Fruit fly (Drosophila melanogaster) whole organism, prepupa: ENCODE measurements around the gene Larp7.

Experiments used
- Blimp-1 ChIP-seq: fragments of 200-800 bp; sonication (Bioruptor generic); optimal IDR thresholded peaks from 3 replicates; lab custom pipeline; 2017; ENCODE audit warnings: missing biosample characterization, missing genetic modification characterization, mild to moderate bottlenecking, moderate library complexity, missing genetic modification reagents
- CG10631 ChIP-seq: fragments of 200-800 bp; sonication (Bioruptor generic); optimal IDR thresholded peaks from 2 replicates; lab custom pipeline; 2016; ENCODE audit warnings: missing biosample characterization, missing genetic modification characterization
- CG11294 ChIP-seq: fragments of 200-800 bp; sonication (Bioruptor generic); IDR thresholded peaks from 2 replicates; pipeline ENCODE4 v1.3.6; 2022; ENCODE audit warnings: missing biosample characterization, missing genetic modification characterization
- CG11762 ChIP-seq: fragments of 200-800 bp; sonication (Bioruptor generic); optimal IDR thresholded peaks from 3 replicates; lab custom pipeline; 2016; ENCODE audit warnings: missing biosample characterization, missing genetic modification characterization; ENCODE audit not compliant: insufficient read depth
- CG11902 ChIP-seq: fragments of 200-800 bp; sonication (Bioruptor generic); optimal IDR thresholded peaks from 3 replicates; lab custom pipeline; 2016; ENCODE audit warnings: missing biosample characterization, missing genetic modification characterization
- CG15336 ChIP-seq: fragments of 200-800 bp; sonication (Bioruptor generic); IDR thresholded peaks from 2 replicates; pipeline ENCODE4 v1.3.6; 2022; ENCODE audit warnings: missing biosample characterization, missing genetic modification characterization
- CG16779 ChIP-seq: fragments of 200-800 bp; sonication (Bioruptor generic); optimal IDR thresholded peaks from 3 replicates; lab custom pipeline; 2017; ENCODE audit warnings: missing biosample characterization, mild to moderate bottlenecking, missing genetic modification characterization
- CG31627 ChIP-seq: fragments of 200-800 bp; sonication (Bioruptor generic); optimal IDR thresholded peaks from 3 replicates; lab custom pipeline; 2016; ENCODE audit warnings: missing biosample characterization, missing genetic modification characterization
- CG6163 ChIP-seq: fragments of 200-800 bp; sonication (Bioruptor generic); IDR thresholded peaks from 3 replicates; pipeline ENCODE4 v1.3.6; 2022; ENCODE audit warnings: missing biosample characterization, missing genetic modification characterization
- CG6808 ChIP-seq: fragments of 200-800 bp; sonication (Bioruptor generic); optimal IDR thresholded peaks from 3 replicates; lab custom pipeline; 2017; ENCODE audit warnings: missing biosample characterization, missing genetic modification characterization, mild to moderate bottlenecking, moderate library complexity, missing genetic modification reagents
- CG6854 ChIP-seq: fragments of 200-800 bp; sonication (Bioruptor generic); optimal IDR thresholded peaks from 2 replicates; lab custom pipeline; 2017; ENCODE audit warnings: missing biosample characterization, mild to moderate bottlenecking, missing genetic modification characterization
- CG8119 ChIP-seq: fragments of 200-800 bp; sonication (Bioruptor generic); IDR thresholded peaks from 3 replicates; pipeline ENCODE4 v1.3.6; 2022; ENCODE audit warnings: missing biosample characterization, missing genetic modification characterization
- CG8632 ChIP-seq: fragments of 200-800 bp; sonication (Bioruptor generic); optimal IDR thresholded peaks from 3 replicates; lab custom pipeline; 2016; ENCODE audit warnings: missing biosample characterization, missing genetic modification characterization
- CG9139 ChIP-seq: fragments of 200-800 bp; sonication (Bioruptor generic); optimal IDR thresholded peaks from 3 replicates; lab custom pipeline; 2017; ENCODE audit warnings: missing biosample characterization, mild to moderate bottlenecking, missing genetic modification characterization
- Eip75B ChIP-seq: fragments of 200-800 bp; sonication (Bioruptor generic); optimal IDR thresholded peaks from 3 replicates; lab custom pipeline; 2016; ENCODE audit warnings: missing biosample characterization, missing genetic modification characterization
- Eip78C ChIP-seq: fragments of 200-800 bp; sonication (Bioruptor generic); peaks from one replicate; lab custom pipeline; 2016; ENCODE audit warnings: missing biosample characterization, missing genetic modification characterization
- Eip93F ChIP-seq: fragments of 200-800 bp; sonication (Bioruptor generic); optimal IDR thresholded peaks from 2 replicates; lab custom pipeline; 2016; ENCODE audit warnings: missing biosample characterization, mild to moderate bottlenecking, missing genetic modification characterization
- Ets21C ChIP-seq: fragments of 200-800 bp; sonication (Bioruptor generic); optimal IDR thresholded peaks from 3 replicates; lab custom pipeline; 2016; ENCODE audit warnings: missing biosample characterization, missing genetic modification characterization
- Ets96B ChIP-seq: fragments of 200-800 bp; optimal IDR thresholded peaks from 2 replicates; lab custom pipeline; 2019; ENCODE audit warnings: missing biosample characterization, mild to moderate bottlenecking, missing genetic modification characterization, moderate library complexity
- Lpt ChIP-seq: fragments of 200-800 bp; sonication (Bioruptor generic); optimal IDR thresholded peaks from 3 replicates; lab custom pipeline; 2016; ENCODE audit warnings: missing biosample characterization, missing genetic modification characterization
- OdsH ChIP-seq: fragments of 200-800 bp; sonication (Bioruptor generic); optimal IDR thresholded peaks from 3 replicates; lab custom pipeline; 2016; ENCODE audit warnings: missing biosample characterization, missing genetic modification characterization
- Sox102F ChIP-seq: fragments of 200-800 bp; sonication (Bioruptor generic); optimal IDR thresholded peaks from 2 replicates; lab custom pipeline; 2016; ENCODE audit warnings: missing biosample characterization, mild to moderate bottlenecking, missing genetic modification characterization
- Sox14 ChIP-seq: fragments of 200-800 bp; sonication (Bioruptor generic); optimal IDR thresholded peaks from 3 replicates; lab custom pipeline; 2016; ENCODE audit warnings: missing biosample characterization, missing genetic modification characterization
- cyc ChIP-seq: fragments of 200-800 bp; sonication (Bioruptor generic); optimal IDR thresholded peaks from 3 replicates; lab custom pipeline; 2016; ENCODE audit warnings: missing biosample characterization, missing genetic modification characterization
- dac ChIP-seq: fragments of 200-800 bp; sonication (Bioruptor generic); optimal IDR thresholded peaks from 2 replicates; lab custom pipeline; 2017; ENCODE audit warnings: missing biosample characterization, mild to moderate bottlenecking, missing genetic modification characterization
- eg ChIP-seq: fragments of 200-800 bp; sonication (Bioruptor generic); IDR thresholded peaks from 3 replicates; pipeline ENCODE4 v1.3.6; 2022; ENCODE audit warnings: missing biosample characterization, missing genetic modification characterization
- esn ChIP-seq: fragments of 200-800 bp; sonication (Bioruptor generic); optimal IDR thresholded peaks from 2 replicates; lab custom pipeline; 2016; ENCODE audit warnings: missing biosample characterization, mild to moderate bottlenecking, missing genetic modification characterization, moderate library complexity
- net ChIP-seq: fragments of 200-800 bp; sonication (Bioruptor generic); optimal IDR thresholded peaks from 3 replicates; lab custom pipeline; 2016; ENCODE audit warnings: missing biosample characterization, missing genetic modification characterization
- salr ChIP-seq, 2 experiments: fragments of 200-800 bp; sonication (Bioruptor generic); optimal IDR thresholded peaks; 3 replicates each; lab custom pipeline; 2016 to 2018; ENCODE audit warnings: missing biosample characterization in 2 of 2, missing genetic modification characterization in 2 of 2, mild to moderate bottlenecking in 1 of 2
- spab ChIP-seq: fragments of 200-800 bp; sonication (Bioruptor generic); optimal IDR thresholded peaks from 2 replicates; lab custom pipeline; 2017; ENCODE audit warnings: missing biosample characterization, mild to moderate bottlenecking, missing genetic modification characterization, missing genetic modification reagents
- ss ChIP-seq, 2 experiments: fragments of 200-800 bp; sonication (Bioruptor generic); optimal IDR thresholded peaks; 2 replicates in 1 of 2; 3 replicates in 1 of 2; lab custom pipeline; 2017 to 2018; ENCODE audit warnings: mild to moderate bottlenecking in 2 of 2, missing biosample characterization in 2 of 2, missing genetic modification characterization in 2 of 2, moderate library complexity in 1 of 2
- svp ChIP-seq: fragments of 200-800 bp; sonication (Bioruptor generic); peaks from one replicate; lab custom pipeline; 2016; ENCODE audit warnings: missing biosample characterization, missing genetic modification characterization
- topi ChIP-seq: fragments of 200-800 bp; sonication (Bioruptor generic); optimal IDR thresholded peaks from 3 replicates; lab custom pipeline; 2016; ENCODE audit warnings: missing biosample characterization, missing genetic modification characterization
- vri ChIP-seq: fragments of 200-800 bp; sonication (Bioruptor generic); optimal IDR thresholded peaks from 3 replicates; lab custom pipeline; 2016; ENCODE audit warnings: missing biosample characterization, mild to moderate bottlenecking, missing genetic modification characterization

Larp7 gene

dm6 chrX:9282783-9283289 lies 39.2 kb downstream of the Larp7 start, which contains the start of gene c11.1:
TSS of gene c11.1 (minus strand) at chrX:9283117.
- TF ChIP-seq Eip93F (no peak), dac (GFP tag; lab: Kevin White, UChicago) (no peak), CG8119 (GFP tag; lab: Robert Waterston, UW) (0 out of 3 replicates have a peak, but pooled peaks have one; percentile 17), esn (GFP tag; lab: Kevin White, UChicago) (peak; percentile 22), CG11294 (GFP tag; lab: Robert Waterston, UW) (no peak), Sox14 (GFP tag; lab: Kevin White, UChicago) (peak; percentile 37), CG15336 (0 out of 2 replicates have a peak, but pooled peaks have one; percentile 33), CG11762 (GFP tag; lab: Kevin White, UChicago) (no peak), vri (GFP tag; lab: Kevin White, UChicago) (no peak), Eip78C (GFP tag; lab: Kevin White, UChicago) (peak; percentile 29), CG6808 (GFP tag; lab: Kevin White, UChicago) (peak; percentile 64), Blimp-1 (GFP tag; lab: Kevin White, UChicago) (no peak), CG9139 (GFP tag; lab: Kevin White, UChicago) (no peak)

DNA sequence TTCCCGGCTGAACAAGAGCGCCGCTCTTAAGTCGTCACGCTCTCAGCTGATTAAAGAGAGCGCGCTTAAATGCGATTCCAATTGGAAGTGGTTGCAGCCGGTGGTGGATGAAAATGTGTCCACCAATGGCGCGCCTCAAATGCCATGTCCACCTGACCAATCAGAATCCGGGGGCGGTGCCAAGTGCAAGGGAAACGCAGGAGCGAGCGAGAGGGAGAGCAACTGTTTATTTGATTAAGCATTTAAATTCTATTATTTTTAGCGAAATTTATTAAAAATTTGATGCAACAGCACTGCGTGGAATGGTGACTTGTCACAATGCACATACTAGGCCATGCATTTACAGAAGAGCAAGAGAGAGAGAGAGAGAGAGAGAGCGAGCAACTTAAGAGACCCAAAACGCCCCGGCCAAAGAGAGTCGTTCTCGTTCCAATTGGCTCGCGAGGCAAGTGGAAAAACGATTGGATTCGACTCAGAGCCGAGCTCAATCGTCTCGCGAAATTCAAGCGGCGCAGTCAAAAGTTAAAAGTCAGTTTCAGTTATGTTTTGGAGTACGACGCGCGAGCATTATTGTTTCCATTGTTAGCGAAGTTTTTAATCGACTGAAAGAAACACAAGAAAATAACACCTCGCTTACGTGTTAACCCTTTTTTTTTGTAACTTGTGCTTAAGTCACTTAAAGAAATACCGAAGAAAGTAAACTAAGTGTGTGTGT lies 40.6 kb downstream of the Larp7 start, which contains the start of gene lz:
TSS of gene lz (plus strand) at position 626 of the 715 bp plus-strand sequence.
- peak; percentile 44 for TF ChIP-seq Eip78C (GFP tag; lab: Kevin White, UChicago)
- no peak for TF ChIP-seq Ets21C (GFP tag; lab: Kevin White, UChicago)
- TF ChIP-seq CG15336: peak; percentile 35; the same call in 1 of the 2 replicates
- TF ChIP-seq Sox102F: no peak
- TF ChIP-seq Ets96B (tag; lab: Kevin White, UChicago): no peak
- no peak for TF ChIP-seq CG11294 (GFP tag; lab: Robert Waterston, UW)
- peak; percentile 11 for TF ChIP-seq CG6854 (GFP tag; lab: Kevin White, UChicago)
- TF ChIP-seq eg: peak; percentile 38; the same call in 1 of the 3 replicates
- TF ChIP-seq ss (GFP tag; optimal IDR thresholded peaks at IDR 0.05; lab: Kevin White, UChicago): peak; percentile 2 to 7
- TF ChIP-seq CG8119 (GFP tag; lab: Robert Waterston, UW): peak; percentile 66; the same call in 2 of the 3 replicates
- TF ChIP-seq CG10631 (GFP tag; lab: Kevin White, UChicago): no peak
- no peak for TF ChIP-seq salr (GFP tag; optimal IDR thresholded peaks at IDR 0.05; lab: Kevin White, UChicago)
- peak; percentile 8; the same call in 1 of the 3 replicates for TF ChIP-seq CG6163 (GFP tag; lab: Robert Waterston, UW)

DNA sequence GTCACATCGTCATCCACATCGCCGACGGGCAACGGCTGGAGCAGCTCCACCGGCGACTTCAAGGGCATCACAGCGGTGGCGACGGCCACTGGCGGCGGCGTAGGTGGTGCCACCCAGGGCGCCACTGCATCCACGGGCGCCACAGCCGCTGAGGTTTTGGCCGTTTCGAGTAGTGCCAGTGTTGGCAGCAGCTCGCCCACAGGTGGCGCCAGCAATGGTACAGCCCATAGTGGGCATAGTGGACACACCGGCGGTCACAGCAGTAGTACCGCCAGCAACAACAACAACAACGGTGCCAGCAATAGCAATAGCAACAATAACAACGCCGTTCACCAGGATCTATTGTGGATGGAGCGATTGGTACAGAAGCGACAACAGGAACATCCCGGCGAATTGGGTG lies 42.8 kb downstream of the Larp7 start:
- TF ChIP-seq Eip78C (GFP tag; lab: Kevin White, UChicago): peak; percentile 3
- no peak for TF ChIP-seq CG8632

dm6 chrX:9291270-9291669 lies 47.7 kb downstream of the Larp7 start:
- TF ChIP-seq spab (GFP tag; lab: Kevin White, UChicago): no peak
- TF ChIP-seq Eip78C (GFP tag; lab: Kevin White, UChicago): no peak
- no peak for TF ChIP-seq Lpt
- no peak for TF ChIP-seq net (GFP tag; lab: Kevin White, UChicago)
- TF ChIP-seq CG31627 (GFP tag; lab: Kevin White, UChicago): no peak
- TF ChIP-seq CG6808 (GFP tag; lab: Kevin White, UChicago): no peak
- TF ChIP-seq Eip75B: no peak
- TF ChIP-seq CG11902 (GFP tag; lab: Kevin White, UChicago): no peak
- TF ChIP-seq ss (GFP tag; optimal IDR thresholded peaks at IDR 0.05; lab: Kevin White, UChicago): no peak
- TF ChIP-seq cyc (GFP tag; lab: Kevin White, UChicago): no peak
- no peak for TF ChIP-seq Sox102F
- TF ChIP-seq topi (GFP tag; lab: Kevin White, UChicago): no peak
- TF ChIP-seq OdsH (GFP tag; lab: Kevin White, UChicago): no peak
- no peak for TF ChIP-seq CG9139 (GFP tag; lab: Kevin White, UChicago)
- no peak for TF ChIP-seq CG16779 (tag; lab: Kevin White, UChicago)
- TF ChIP-seq svp: no peak
- no peak for TF ChIP-seq esn (GFP tag; lab: Kevin White, UChicago)
